Worm (Caenorhabditis elegans) whole organism, L4 larva: ENCODE results near the gene vgln-1.

Experiments
- D1046.2 ChIP-seq: fragments of 200-800 bp; sonication (Bioruptor generic); IDR thresholded peaks from 2 replicates; pipeline ENCODE4 v1.3.6; 2022; ENCODE audit warnings: missing genetic modification characterization, missing compliant biosample characterization
- F37D6.2 ChIP-seq: sonication (generic microtip); optimal IDR thresholded peaks from 2 replicates; lab custom pipeline; 2016; ENCODE audit warnings: mild to moderate bottlenecking, missing genetic modification characterization, missing compliant biosample characterization
- F49E8.2 ChIP-seq: sonication (generic microtip); optimal IDR thresholded peaks from 2 replicates; lab custom pipeline; 2016; ENCODE audit warnings: missing compliant biosample characterization, mild to moderate bottlenecking, missing genetic modification characterization, borderline replicate concordance
- R02D3.7 ChIP-seq: fragments of 150-350 bp; sonication (generic microtip); optimal IDR thresholded peaks from 3 replicates; lab custom pipeline; 2014; ENCODE audit warnings: missing biosample characterization, missing genetic modification characterization
- T20F7.1 ChIP-seq: fragments of 200-800 bp; sonication (Bioruptor generic); optimal IDR thresholded peaks from 2 replicates; lab custom pipeline; 2018; ENCODE audit warnings: mild to moderate bottlenecking, missing genetic modification characterization, missing compliant biosample characterization
- T26A8.4 ChIP-seq: fragments of 200-800 bp; sonication (Bioruptor generic); IDR thresholded peaks from 2 replicates; pipeline ENCODE4 v1.3.6; 2022; ENCODE audit warnings: missing genetic modification characterization, missing compliant biosample characterization
- Y105C5A.15 ChIP-seq: fragments of 200-800 bp; sonication (Bioruptor generic); IDR thresholded peaks from 2 replicates; pipeline ENCODE4 v1.3.6; 2022; ENCODE audit warnings: missing genetic modification characterization, missing compliant biosample characterization
- aha-1 ChIP-seq: fragments of 150-350 bp; peaks from one replicate; lab custom pipeline; 2014; ENCODE audit warnings: missing biosample characterization, missing genetic modification characterization
- ama-1 ChIP-seq: fragments of 150-350 bp; optimal IDR thresholded peaks from 2 replicates; lab custom pipeline; 2014; ENCODE audit warnings: inconsistent platforms, mixed read lengths
- ceh-28 ChIP-seq: fragments of 150-350 bp; optimal IDR thresholded peaks from 2 replicates; lab custom pipeline; 2014; ENCODE audit warnings: missing biosample characterization, missing genetic modification reagents, missing genetic modification characterization
- ceh-62 ChIP-seq: sonication (generic microtip); optimal IDR thresholded peaks from 2 replicates; lab custom pipeline; 2017; ENCODE audit warnings: missing biosample characterization, missing genetic modification characterization
- ceh-82 ChIP-seq: sonication (generic microtip); optimal IDR thresholded peaks from 2 replicates; lab custom pipeline; 2017; ENCODE audit warnings: missing biosample characterization, missing genetic modification characterization
- ces-1 ChIP-seq: fragments of 150-350 bp; sonication (generic microtip); optimal IDR thresholded peaks from 4 replicates; lab custom pipeline; 2014; ENCODE audit warnings: missing biosample characterization, missing genetic modification reagents, missing genetic modification characterization
- cey-2 ChIP-seq: sonication (generic microtip); optimal IDR thresholded peaks from 3 replicates; lab custom pipeline; 2017; ENCODE audit warnings: missing genetic modification characterization, mild to moderate bottlenecking, missing compliant biosample characterization, antibody characterized with exemption, borderline replicate concordance; ENCODE audit not compliant: insufficient read depth
- daf-12 ChIP-seq: fragments of 150-350 bp; optimal IDR thresholded peaks from 2 replicates; lab custom pipeline; 2014; ENCODE audit warnings: missing biosample characterization, missing genetic modification reagents, missing genetic modification characterization
- daf-8 ChIP-seq: fragments of 200-800 bp; sonication (Bioruptor generic); IDR thresholded peaks from 2 replicates; pipeline ENCODE4 v1.3.6; 2022; ENCODE audit warnings: missing genetic modification characterization, missing compliant biosample characterization
- duxl-1 ChIP-seq: sonication (generic microtip); optimal IDR thresholded peaks from 2 replicates; lab custom pipeline; 2016; ENCODE audit warnings: mild to moderate bottlenecking, missing genetic modification characterization, moderate library complexity, missing compliant biosample characterization; ENCODE audit not compliant: poor library complexity
- egl-27 ChIP-seq: sonication (generic microtip); optimal IDR thresholded peaks from 3 replicates; lab custom pipeline; 2017; ENCODE audit warnings: missing biosample characterization, missing genetic modification reagents, missing genetic modification characterization
- egl-43 ChIP-seq: fragments of 200-800 bp; sonication (Bioruptor generic); IDR thresholded peaks from 2 replicates; pipeline ENCODE4 v1.3.6; 2022; ENCODE audit warnings: missing genetic modification reagents, missing genetic modification characterization, missing compliant biosample characterization
- fos-1 ChIP-seq: fragments of 150-350 bp; optimal IDR thresholded peaks from 2 replicates; lab custom pipeline; 2014; ENCODE audit warnings: missing biosample characterization, missing genetic modification characterization
- gei-8 ChIP-seq: fragments of 200-800 bp; sonication (Bioruptor generic); optimal IDR thresholded peaks from 2 replicates; lab custom pipeline; 2018; ENCODE audit warnings: mild to moderate bottlenecking, missing genetic modification characterization, missing compliant biosample characterization
- hlh-11 ChIP-seq: fragments of 200-800 bp; sonication (Bioruptor generic); optimal IDR thresholded peaks from 2 replicates; lab custom pipeline; 2018; ENCODE audit warnings: mild to moderate bottlenecking, missing genetic modification characterization, missing compliant biosample characterization
- lin-1 ChIP-seq: fragments of 200-800 bp; sonication (Bioruptor generic); IDR thresholded peaks from 2 replicates; pipeline ENCODE4 v1.3.6; 2022; ENCODE audit warnings: missing genetic modification reagents, missing genetic modification characterization, missing compliant biosample characterization
- lin-15B ChIP-seq: fragments of 150-350 bp; sonication (generic microtip); optimal IDR thresholded peaks from 3 replicates; lab custom pipeline; 2014; ENCODE audit warnings: missing biosample characterization, missing genetic modification characterization
- lin-38 ChIP-seq: fragments of 200-800 bp; sonication (Bioruptor generic); IDR thresholded peaks from 2 replicates; pipeline ENCODE4 v1.3.6; 2022; ENCODE audit warnings: missing genetic modification reagents, missing genetic modification characterization, missing compliant biosample characterization
- lin-39 ChIP-seq: fragments of 150-350 bp; optimal IDR thresholded peaks from 2 replicates; lab custom pipeline; 2014; ENCODE audit warnings: missing biosample characterization, missing genetic modification reagents, missing genetic modification characterization
- lir-3 ChIP-seq: sonication (generic microtip); optimal IDR thresholded peaks from 2 replicates; lab custom pipeline; 2016; ENCODE audit warnings: mild to moderate bottlenecking, missing genetic modification characterization, missing compliant biosample characterization
- madf-9 ChIP-seq: fragments of 200-800 bp; sonication (Bioruptor generic); conservative IDR thresholded peaks from 2 replicates; pipeline ENCODE4 v1.3.6; 2022; ENCODE audit warnings: missing genetic modification reagents, missing genetic modification characterization, missing compliant biosample characterization
- mdl-1 ChIP-seq, 2 experiments: fragments of 150-350 bp in 1 of 2; sonication (generic microtip) in 1 of 2; optimal IDR thresholded peaks; 2 replicates each; lab custom pipeline; 2014 to 2017; ENCODE audit warnings: missing biosample characterization in 2 of 2, missing genetic modification characterization in 2 of 2
- mes-2 ChIP-seq: sonication (generic microtip); optimal IDR thresholded peaks from 2 replicates; lab custom pipeline; 2016; ENCODE audit warnings: missing genotype, mild to moderate bottlenecking, missing genetic modification characterization, missing compliant biosample characterization; ENCODE audit not compliant: poor library complexity, severe bottlenecking
- mxl-3 ChIP-seq: fragments of 200-800 bp; sonication (Bioruptor generic); optimal IDR thresholded peaks from 2 replicates; lab custom pipeline; 2018; ENCODE audit warnings: mild to moderate bottlenecking, missing genetic modification characterization, missing compliant biosample characterization
- nhr-102 ChIP-seq: sonication (generic microtip); optimal IDR thresholded peaks from 2 replicates; lab custom pipeline; 2016; ENCODE audit warnings: mild to moderate bottlenecking, missing genetic modification characterization, moderate library complexity, missing compliant biosample characterization
- nhr-11 ChIP-seq: fragments of 150-350 bp; optimal IDR thresholded peaks from 2 replicates; lab custom pipeline; 2014; ENCODE audit warnings: missing biosample characterization, missing genetic modification characterization
- nhr-237 ChIP-seq: sonication (generic microtip); optimal IDR thresholded peaks from 2 replicates; lab custom pipeline; 2017; ENCODE audit warnings: missing biosample characterization, missing genetic modification characterization
- nhr-28 ChIP-seq: fragments of 150-350 bp; optimal IDR thresholded peaks from 2 replicates; lab custom pipeline; 2014; ENCODE audit warnings: missing biosample characterization, missing genetic modification characterization
- nhr-6 ChIP-seq: fragments of 150-350 bp; optimal IDR thresholded peaks from 2 replicates; lab custom pipeline; 2014; ENCODE audit warnings: missing biosample characterization, missing genetic modification characterization
- nhr-76 ChIP-seq: fragments of 150-350 bp; optimal IDR thresholded peaks from 2 replicates; lab custom pipeline; 2014; ENCODE audit warnings: missing biosample characterization, missing genetic modification characterization
- pha-4 ChIP-seq, 2 experiments: fragments of 150-350 bp in 1 of 2; fragments of 200-800 bp in 1 of 2; sonication (Bioruptor generic) in 1 of 2; IDR thresholded peaks in 1 of 2; optimal IDR thresholded peaks in 1 of 2; 2 replicates each; pipeline versions ENCODE4 v1.3.6 to Lab custom; 2014 to 2022; ENCODE audit warnings: missing genetic modification characterization in 2 of 2, missing genetic modification reagents in 2 of 2, missing biosample characterization in 1 of 2, missing compliant biosample characterization in 1 of 2
- sdz-12 ChIP-seq: fragments of 200-800 bp; sonication (Bioruptor generic); optimal IDR thresholded peaks from 2 replicates; lab custom pipeline; 2018; ENCODE audit warnings: mild to moderate bottlenecking, missing genetic modification characterization, missing compliant biosample characterization
- set-16 ChIP-seq: fragments of 200-800 bp; sonication (Bioruptor generic); IDR thresholded peaks from 2 replicates; pipeline ENCODE4 v1.3.6; 2022; ENCODE audit warnings: missing genetic modification reagents, missing genetic modification characterization, missing compliant biosample characterization
- snpc-1.2 ChIP-seq: fragments of 200-800 bp; sonication (Bioruptor generic); IDR thresholded peaks from 2 replicates; pipeline ENCODE4 v1.3.6; 2022; ENCODE audit warnings: missing genetic modification reagents, missing genetic modification characterization, missing compliant biosample characterization
- snpc-4 ChIP-seq: fragments of 150-350 bp; optimal IDR thresholded peaks from 2 replicates; lab custom pipeline; 2014; ENCODE audit warnings: missing biosample characterization, missing genetic modification characterization
- tag-97 ChIP-seq: fragments of 200-800 bp; sonication (Bioruptor generic); IDR thresholded peaks from 2 replicates; pipeline ENCODE4 v1.3.6; 2022; ENCODE audit warnings: missing genetic modification characterization, missing compliant biosample characterization
- tra-1 ChIP-seq: fragments of 200-800 bp; sonication (Bioruptor generic); IDR thresholded peaks from 2 replicates; pipeline ENCODE4 v1.3.6; 2022; ENCODE audit warnings: missing genetic modification reagents, missing genetic modification characterization, missing compliant biosample characterization
- unc-39 ChIP-seq: sonication (generic microtip); optimal IDR thresholded peaks from 2 replicates; lab custom pipeline; 2017; ENCODE audit warnings: missing biosample characterization, missing genetic modification characterization
- zip-11 ChIP-seq: fragments of 200-800 bp; sonication (Bioruptor generic); IDR thresholded peaks from 2 replicates; pipeline ENCODE4 v1.3.6; 2022; ENCODE audit warnings: missing genetic modification characterization, missing compliant biosample characterization
- zip-2 ChIP-seq: fragments of 150-350 bp; optimal IDR thresholded peaks from 2 replicates; lab custom pipeline; 2014; ENCODE audit warnings: missing biosample characterization, missing genetic modification characterization
- ztf-7 ChIP-seq: fragments of 150-350 bp; optimal IDR thresholded peaks from 2 replicates; lab custom pipeline; 2014; ENCODE audit warnings: missing biosample characterization, missing genetic modification characterization

Gene vgln-1

DNA sequence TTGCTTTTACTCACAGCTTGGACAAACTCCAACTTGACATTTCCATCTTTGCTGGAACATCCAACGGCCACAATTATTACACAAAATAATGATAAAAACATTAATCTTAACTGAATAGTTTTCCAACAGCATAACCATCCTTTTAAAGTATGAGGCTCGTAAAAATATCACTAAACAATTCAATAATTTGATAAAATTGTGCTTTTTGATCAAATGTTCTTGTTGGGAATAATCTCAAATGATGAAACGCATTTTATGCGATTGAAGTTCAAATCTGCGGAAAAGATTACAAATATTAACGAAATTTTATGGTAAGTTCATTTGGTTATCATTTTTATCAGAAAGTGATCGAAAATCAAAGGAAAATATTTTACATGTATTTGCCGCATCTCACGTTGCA is 29.6 kb upstream of the vgln-1 start, which contains the start of gene pho-10:
Gene pho-10 (minus strand): TSS at position 101 of the 400 bp plus-strand sequence.
- TF ChIP-seq aha-1 (tag; lab: Kevin White, UChicago), result no peak
- TF ChIP-seq ces-1 (GFP tag; lab: Kevin White, UChicago), result no peak
- TF ChIP-seq daf-12 (tag; lab: Kevin White, UChicago), result no peak
- no peak for TF ChIP-seq ceh-28
- no peak for TF ChIP-seq nhr-102 (tag; lab: Kevin White, UChicago)
- TF ChIP-seq unc-39 (tag; lab: Kevin White, UChicago), result no peak
- TF ChIP-seq daf-8 (GFP tag; lab: Robert Waterston, UW), result no peak
- no peak for TF ChIP-seq ztf-7 (tag; lab: Kevin White, UChicago)
- TF ChIP-seq egl-43 (GFP tag; lab: Robert Waterston, UW), result no peak
- no peak for TF ChIP-seq D1046.2 (GFP tag; lab: Robert Waterston, UW)
- no peak for TF ChIP-seq gei-8 (GFP tag; lab: Kevin White, UChicago)
- TF ChIP-seq sdz-12 (GFP tag; lab: Kevin White, UChicago), result no peak
- TF ChIP-seq fos-1 (tag; lab: Kevin White, UChicago), result no peak
- no peak for TF ChIP-seq mdl-1 (tag; optimal IDR thresholded peaks at IDR 0.05; lab: Kevin White, UChicago)
- no peak for TF ChIP-seq ceh-62 (tag; lab: Kevin White, UChicago)
- no peak for TF ChIP-seq ama-1 (lab: Kevin White, UChicago)
- TF ChIP-seq nhr-237, result no peak
- TF ChIP-seq F49E8.2 (tag; lab: Kevin White, UChicago), result no peak
- TF ChIP-seq, all 104 proteins: peak for 0

ce11 chrII:9917904-9918303 is 27.0 kb upstream of the vgln-1 start, which contains the start of gene C05C10.8:
Gene C05C10.8, minus strand, starts transcription at chrII:9918004.
- TF ChIP-seq mes-2 (tag; lab: Kevin White, UChicago) (no peak), daf-8 (GFP tag; lab: Robert Waterston, UW) (no peak), pha-4 (GFP tag; IDR thresholded peaks at IDR 0.05; lab: Robert Waterston, UW) (no peak), pha-4 (tag; optimal IDR thresholded peaks at IDR 0.05; lab: Kevin White, UChicago) (no peak), snpc-1.2 (no peak), nhr-102 (tag; lab: Kevin White, UChicago) (no peak), mxl-3 (GFP tag; lab: Kevin White, UChicago) (no peak), T20F7.1 (GFP tag; lab: Kevin White, UChicago) (no peak), Y105C5A.15 (no peak), lin-39 (no peak), egl-27 (tag; lab: Kevin White, UChicago) (no peak), lin-15B (tag; lab: Kevin White, UChicago) (no peak), nhr-11 (tag; lab: Kevin White, UChicago) (no peak), tra-1 (GFP tag; lab: Robert Waterston, UW) (no peak), zip-2 (tag; lab: Kevin White, UChicago) (no peak), ceh-82 (tag; lab: Kevin White, UChicago) (no peak), nhr-76 (tag; lab: Kevin White, UChicago) (no peak), F37D6.2 (tag; lab: Kevin White, UChicago) (no peak), ceh-28 (no peak), T26A8.4 (GFP tag; lab: Robert Waterston, UW) (no peak), duxl-1 (tag; lab: Kevin White, UChicago) (no peak)

ce11 chrII:9916177-9916576 is 25.3 kb upstream of the vgln-1 start, which contains the start of gene F26C11.4:
Gene F26C11.4, minus strand, starts transcription at chrII:9916277.
- TF ChIP-seq nhr-28 (tag; lab: Kevin White, UChicago) (no peak), tra-1 (GFP tag; lab: Robert Waterston, UW) (no peak), R02D3.7 (tag; lab: Kevin White, UChicago) (no peak), cey-2 (no peak), egl-43 (GFP tag; lab: Robert Waterston, UW) (no peak), madf-9 (GFP tag; lab: Robert Waterston, UW) (no peak), lir-3 (tag; lab: Kevin White, UChicago) (no peak), hlh-11 (tag; lab: Kevin White, UChicago) (no peak), zip-11 (no peak), set-16 (GFP tag; lab: Robert Waterston, UW) (no peak), T26A8.4 (GFP tag; lab: Robert Waterston, UW) (no peak), lin-38 (GFP tag; lab: Robert Waterston, UW) (no peak), snpc-4 (tag; lab: Kevin White, UChicago) (no peak), lin-1 (GFP tag; lab: Robert Waterston, UW) (no peak), nhr-6 (tag; lab: Kevin White, UChicago) (no peak), duxl-1 (tag; lab: Kevin White, UChicago) (no peak), tag-97 (no peak)
